Worm (Caenorhabditis elegans): Measurements from ENCODE around the gene C44C10.10.

DNA sequence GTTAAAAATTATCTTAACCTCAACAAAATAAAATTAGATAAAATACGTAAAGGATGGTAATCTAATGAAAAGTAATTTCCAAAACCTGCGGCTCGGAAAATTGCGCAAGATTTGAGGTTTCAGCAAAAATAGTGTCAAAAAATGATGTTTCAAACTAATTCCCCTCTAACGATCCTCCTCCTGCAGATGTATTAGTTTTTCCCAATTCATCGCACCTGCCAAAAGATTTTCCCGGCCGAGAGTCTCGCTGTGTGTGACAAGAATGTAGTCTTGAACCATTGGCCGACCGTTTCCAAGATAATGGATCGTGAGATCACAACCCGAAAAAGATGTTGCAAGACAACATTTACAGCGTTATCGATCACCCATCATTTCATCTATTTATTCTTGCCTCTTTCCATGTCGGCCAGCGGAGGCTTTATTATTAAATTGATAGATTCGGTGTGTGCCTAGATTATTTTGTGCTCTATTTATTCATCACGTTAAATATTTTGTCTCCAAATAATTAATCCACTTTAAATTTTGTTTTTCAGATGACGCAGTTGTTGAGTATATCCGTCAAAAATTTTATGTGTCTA is at the start of gene C44C10.10, which contains the start of gene C44C10.5:
- TF ChIP-seq unc-55 (GFP tag; optimal IDR thresholded peaks at IDR 0.05) (no peak), nhr-77 (tag; optimal IDR thresholded peaks at IDR 0.05) (no peak), ama-1 (optimal IDR thresholded peaks at IDR 0.05) (no peak), elt-1 (tag; optimal IDR thresholded peaks at IDR 0.05) (no peak), nhr-25 (tag; optimal IDR thresholded peaks at IDR 0.05) (no peak), nhr-12 (tag; optimal IDR thresholded peaks at IDR 0.05) (no peak), nhr-237 (tag; optimal IDR thresholded peaks at IDR 0.05) (no peak), ZK546.5 (tag; optimal IDR thresholded peaks at IDR 0.05) (no peak), ztf-11 (tag; optimal IDR thresholded peaks at IDR 0.05) (no peak), lin-39 (tag; optimal IDR thresholded peaks at IDR 0.05) (no peak), mab-5 (tag; optimal IDR thresholded peaks at IDR 0.05) (no peak), zag-1 (tag; optimal IDR thresholded peaks at IDR 0.05) (no peak), nhr-23 (tag; optimal IDR thresholded peaks at IDR 0.05) (no peak), skn-1 (tag; optimal IDR thresholded peaks at IDR 0.05) (no peak)
